Fruit fly (Drosophila melanogaster) whole organism, adult: Measurements from ENCODE around the gene Nup358.

ENCODE experiments used
- CG11617 ChIP-seq: fragments of 200-800 bp; sonication (Bioruptor generic); optimal IDR thresholded peaks from 2 replicates; lab custom pipeline; 2017; ENCODE audit warnings: mild to moderate bottlenecking, missing biosample characterization, missing genetic modification reagents, missing genetic modification characterization
- CG12768 ChIP-seq: fragments of 200-800 bp; sonication (Bioruptor generic); optimal IDR thresholded peaks from 2 replicates; lab custom pipeline; 2017; ENCODE audit warnings: missing biosample characterization, missing genetic modification characterization, mild to moderate bottlenecking, moderate library complexity, missing genetic modification reagents
- CG14711 ChIP-seq: fragments of 200-800 bp; sonication (Bioruptor generic); optimal IDR thresholded peaks from 2 replicates; lab custom pipeline; 2018; ENCODE audit warnings: missing biosample characterization, mild to moderate bottlenecking, missing genetic modification characterization, moderate library complexity
- CG1620 ChIP-seq: fragments of 200-800 bp; sonication (Bioruptor generic); optimal IDR thresholded peaks from 2 replicates; lab custom pipeline; 2016; ENCODE audit warnings: missing biosample characterization, missing genetic modification characterization
- CG33017 ChIP-seq: fragments of 200-800 bp; sonication (Bioruptor generic); optimal IDR thresholded peaks from 2 replicates; lab custom pipeline; 2018; ENCODE audit warnings: missing biosample characterization, mild to moderate bottlenecking, missing genetic modification characterization, moderate library complexity
- CG5204 ChIP-seq: fragments of 200-800 bp; sonication (Bioruptor generic); optimal IDR thresholded peaks from 2 replicates; lab custom pipeline; 2016; ENCODE audit warnings: missing biosample characterization, missing genetic modification characterization
- CG7045 ChIP-seq: fragments of 200-800 bp; sonication (Bioruptor generic); optimal IDR thresholded peaks from 2 replicates; lab custom pipeline; 2017; ENCODE audit warnings: missing biosample characterization, mild to moderate bottlenecking, missing genetic modification characterization
- Clk ChIP-seq: fragments of 200-800 bp; sonication (Bioruptor generic); optimal IDR thresholded peaks from 2 replicates; lab custom pipeline; 2017; ENCODE audit warnings: missing biosample characterization, missing genetic modification characterization
- Crg-1 ChIP-seq: fragments of 200-800 bp; sonication (Bioruptor generic); optimal IDR thresholded peaks from 2 replicates; lab custom pipeline; 2016; ENCODE audit warnings: missing biosample characterization, missing genetic modification characterization
- Hr96 ChIP-seq: fragments of 200-800 bp; sonication (Bioruptor generic); optimal IDR thresholded peaks from 2 replicates; lab custom pipeline; 2016; ENCODE audit warnings: missing biosample characterization, missing genetic modification characterization
- Mnt ChIP-seq: fragments of 200-800 bp; sonication (Bioruptor generic); optimal IDR thresholded peaks from 2 replicates; lab custom pipeline; 2016; ENCODE audit warnings: missing biosample characterization, mild to moderate bottlenecking, missing genetic modification characterization
- bab1 ChIP-seq: fragments of 200-800 bp; sonication (Bioruptor generic); optimal IDR thresholded peaks from 3 replicates; lab custom pipeline; 2019; ENCODE audit warnings: missing biosample characterization, mild to moderate bottlenecking, missing genetic modification characterization, moderate library complexity
- cic ChIP-seq: fragments of 200-800 bp; sonication (Bioruptor generic); optimal IDR thresholded peaks from 2 replicates; lab custom pipeline; 2017; ENCODE audit warnings: missing biosample characterization, mild to moderate bottlenecking, missing genetic modification characterization, moderate library complexity
- cnc ChIP-seq, 2 experiments: fragments of >200 bp; optimal IDR thresholded peaks; 2 replicates each; lab custom pipeline; 2017
- kay ChIP-seq: fragments of 200-800 bp; sonication (Bioruptor generic); peaks from one replicate; lab custom pipeline; 2016; ENCODE audit warnings: missing biosample characterization, missing genetic modification characterization, borderline replicate concordance
- ovo ChIP-seq: fragments of 200-800 bp; sonication (Bioruptor generic); optimal IDR thresholded peaks from 2 replicates; lab custom pipeline; 2016; ENCODE audit warnings: missing biosample characterization, missing genetic modification characterization
- tj ChIP-seq: fragments of 200-800 bp; sonication (Bioruptor generic); optimal IDR thresholded peaks from 3 replicates; lab custom pipeline; 2017; ENCODE audit warnings: missing biosample characterization, mild to moderate bottlenecking, missing genetic modification characterization, moderate library complexity
- toe ChIP-seq: fragments of 200-800 bp; sonication (Bioruptor generic); optimal IDR thresholded peaks from 2 replicates; lab custom pipeline; 2016; ENCODE audit warnings: missing biosample characterization, missing genetic modification characterization

Nup358 gene

DNA sequence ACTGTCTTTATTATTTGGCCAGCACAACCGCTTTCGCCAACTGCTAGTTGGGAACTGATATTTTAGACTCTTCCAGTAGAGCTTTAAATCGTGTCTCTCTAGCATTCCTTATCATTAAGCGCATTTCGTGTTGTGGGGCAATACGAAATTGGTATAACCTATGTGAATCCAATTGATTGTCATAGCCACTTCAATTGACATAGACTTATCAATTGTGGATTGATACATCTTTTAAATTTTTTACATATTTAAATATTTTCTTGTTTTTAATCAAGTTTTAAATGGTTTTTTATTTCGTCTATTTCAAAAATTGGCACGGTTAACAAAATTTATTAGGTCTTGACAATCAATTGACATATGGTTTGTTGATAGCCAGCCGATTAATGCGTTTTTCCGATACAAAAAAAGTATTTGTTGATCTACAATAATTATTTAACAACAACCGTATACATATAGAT, 50.4 kb downstream of the Nup358 start, which contains the start of gene CG31288:
Gene CG31288, minus strand, starts transcription at position 51 of the 458 bp plus-strand sequence.
- TF ChIP-seq CG11617 (GFP tag; lab: Kevin White, UChicago): no peak
- peak; percentile 90 for TF ChIP-seq kay (GFP tag; lab: Kevin White, UChicago)

dm6 chr3R:25300575-25300974, 51.4 kb downstream of the Nup358 start, which contains the start of gene CG13659:
CG13659 (plus strand) TSS chr3R:25300891.
- TF ChIP-seq Mnt (GFP tag; lab: Kevin White, UChicago) (no peak), kay (GFP tag; lab: Kevin White, UChicago) (peak; percentile 46), Clk (no peak), toe (no peak)

- TF ChIP-seq cic (GFP tag; lab: Kevin White, UChicago): peak; percentile 26
- no peak for TF ChIP-seq CG5204 (GFP tag; lab: Kevin White, UChicago)
- TF ChIP-seq bab1 (GFP tag; lab: Kevin White, UChicago): no peak
- no peak for TF ChIP-seq CG14711 (tag; lab: Kevin White, UChicago)
- TF ChIP-seq kay (GFP tag; lab: Kevin White, UChicago): peak; percentile 93
- no peak for TF ChIP-seq Hr96 (GFP tag; lab: Kevin White, UChicago)
These were observed 53.1 kb downstream of the Nup358 start, which contains the start of gene CG31370 for dm6 chr3R:25302239-25302638. CG31370 (plus strand) TSS chr3R:25302464.

DNA sequence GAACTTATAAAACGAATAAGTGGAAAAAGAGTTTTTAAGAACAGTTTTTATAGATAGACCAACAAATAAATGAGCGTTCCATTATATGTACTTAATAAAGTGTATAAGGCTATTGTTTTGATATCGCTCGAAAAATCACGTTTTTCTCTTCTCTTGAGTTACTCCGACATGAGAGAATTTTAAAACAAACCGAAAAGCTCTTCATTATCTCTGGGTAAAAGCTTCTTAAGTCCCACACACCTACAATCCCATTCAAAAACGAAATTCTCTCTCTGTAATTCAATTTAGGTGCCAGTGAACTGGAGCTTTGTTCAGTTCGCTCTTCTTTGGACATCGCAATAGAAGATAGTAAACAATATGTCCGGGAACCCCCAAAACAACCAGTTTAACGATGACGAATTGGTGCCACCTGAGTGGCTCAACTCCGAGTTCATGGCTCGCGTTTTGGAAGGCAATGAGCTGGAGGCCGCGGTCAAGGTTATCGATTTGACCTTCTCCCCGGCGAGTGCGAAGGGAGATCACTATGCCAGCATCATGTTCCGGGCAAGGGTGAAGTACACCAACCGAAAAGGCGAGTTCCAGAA, 54.8 kb downstream of the Nup358 start, which contains the start of gene CG31436:
Gene CG31436, plus strand, starts transcription at position 281 of the 584 bp plus-strand sequence.
- TF ChIP-seq kay (GFP tag; lab: Kevin White, UChicago) (peak; percentile 84), cic (GFP tag; lab: Kevin White, UChicago) (peak; percentile 62), CG5204 (GFP tag; lab: Kevin White, UChicago) (no peak)

- peak; percentile 54 to 91 for TF ChIP-seq cnc (optimal IDR thresholded peaks at IDR 0.05; lab: Kevin White, UChicago)
- TF ChIP-seq Crg-1: no peak
- TF ChIP-seq bab1 (GFP tag; lab: Kevin White, UChicago): no peak
- TF ChIP-seq kay (GFP tag; lab: Kevin White, UChicago): peak; percentile 95
- no peak for TF ChIP-seq CG1620 (GFP tag; lab: Kevin White, UChicago)
- TF ChIP-seq cic (GFP tag; lab: Kevin White, UChicago): peak; percentile 73
- no peak for TF ChIP-seq ovo (GFP tag; lab: Kevin White, UChicago)
- no peak for TF ChIP-seq CG14711 (tag; lab: Kevin White, UChicago)
- no peak for TF ChIP-seq CG7045
- TF ChIP-seq tj: peak; percentile 28
- no peak for TF ChIP-seq CG11617 (GFP tag; lab: Kevin White, UChicago)
- no peak for TF ChIP-seq Clk
- no peak for TF ChIP-seq CG33017
- peak; percentile 23 for TF ChIP-seq CG12768 (GFP tag; lab: Kevin White, UChicago)
These were observed 56.8 kb downstream of the Nup358 start for dm6 chr3R:25305822-25306544.

dm6 chr3R:25308228-25308627, 59.1 kb downstream of the Nup358 start, which contains the start of gene CG10550:
CG10550 (minus strand) TSS chr3R:25308391.
- TF ChIP-seq Mnt (GFP tag; lab: Kevin White, UChicago): peak; percentile 33
- TF ChIP-seq Hr96 (GFP tag; lab: Kevin White, UChicago): peak; percentile 1
- no peak for TF ChIP-seq CG14711 (tag; lab: Kevin White, UChicago)
- no peak for TF ChIP-seq Clk
- TF ChIP-seq CG12768 (GFP tag; lab: Kevin White, UChicago): peak; percentile 61
- TF ChIP-seq toe: no peak
- TF ChIP-seq cic (GFP tag; lab: Kevin White, UChicago): peak; percentile 46
